Fruit fly (Drosophila melanogaster) whole organism, wandering third instar larva: ENCODE measurements around the gene CG6481.

Source experiments
- CG9705 ChIP-seq: fragments of 200-800 bp; sonication (Bioruptor generic); optimal IDR thresholded peaks from 2 replicates; lab custom pipeline; 2018; ENCODE audit warnings: missing biosample characterization, mild to moderate bottlenecking, missing genetic modification characterization
- GATAd ChIP-seq: sonication (Bioruptor generic); optimal IDR thresholded peaks from 2 replicates; lab custom pipeline; 2016; ENCODE audit warnings: missing biosample characterization, missing genetic modification characterization
- Hr83 ChIP-seq: fragments of 200-300 bp; sonication (Bioruptor generic); optimal IDR thresholded peaks from 2 replicates; lab custom pipeline; 2016; ENCODE audit warnings: missing biosample characterization, mild to moderate bottlenecking, missing genetic modification characterization, moderate library complexity; ENCODE audit not compliant: poor library complexity, severe bottlenecking
- Myc ChIP-seq: fragments of >200 bp; optimal IDR thresholded peaks from 2 replicates; lab custom pipeline; 2017
- OdsH ChIP-seq: fragments of 200-800 bp; sonication (Bioruptor generic); optimal IDR thresholded peaks from 2 replicates; lab custom pipeline; 2016; ENCODE audit warnings: missing biosample characterization, mild to moderate bottlenecking, missing genetic modification characterization
- br ChIP-seq: fragments of 200-800 bp; sonication (Bioruptor generic); optimal IDR thresholded peaks from 2 replicates; lab custom pipeline; 2016; ENCODE audit warnings: missing biosample characterization, missing genetic modification characterization
- dl ChIP-seq, 2 experiments: fragments of 175-275, 200-275 bp in 1 of 2; fragments of 200-275 bp in 1 of 2; sonication (Bioruptor generic); optimal IDR thresholded peaks; lab custom pipeline; 2018; ENCODE audit warnings: mild to moderate bottlenecking in 2 of 2, missing biosample characterization in 2 of 2, missing genetic modification characterization in 2 of 2, moderate library complexity in 2 of 2; ENCODE audit not compliant: partially characterized antibody in 2 of 2, insufficient read depth in 1 of 2
- dmrt93B ChIP-seq: fragments of 200-800 bp; sonication (Bioruptor generic); optimal IDR thresholded peaks from 2 replicates; lab custom pipeline; 2018; ENCODE audit warnings: missing biosample characterization, mild to moderate bottlenecking, missing genetic modification characterization
- psq ChIP-seq: fragments of 200-800 bp; sonication (Bioruptor generic); optimal IDR thresholded peaks from 3 replicates; lab custom pipeline; 2017; ENCODE audit warnings: missing biosample characterization, mild to moderate bottlenecking, missing genetic modification characterization, moderate library complexity
- sv ChIP-seq: fragments of 200-800 bp; sonication (Bioruptor generic); optimal IDR thresholded peaks from 3 replicates; lab custom pipeline; 2016; ENCODE audit warnings: missing biosample characterization, missing genetic modification characterization
- tai ChIP-seq: sonication (Bioruptor generic); optimal IDR thresholded peaks from 2 replicates; lab custom pipeline; 2016; ENCODE audit warnings: missing biosample characterization, missing genetic modification characterization
- usp ChIP-seq: fragments of >200 bp; optimal IDR thresholded peaks from 2 replicates; lab custom pipeline; 2017; ENCODE audit warnings: missing biosample characterization, missing genetic modification characterization

- TF ChIP-seq dmrt93B (GFP tag; lab: Kevin White, UChicago) (no peak), sv (GFP tag; lab: Kevin White, UChicago) (no peak), CG9705 (GFP tag; lab: Kevin White, UChicago) (no peak), tai (GFP tag; lab: Kevin White, UChicago) (no peak), psq (no peak), Myc (lab: Kevin White, UChicago) (no peak), GATAd (no peak), Hr83 (GFP tag; lab: Kevin White, UChicago) (no peak), dl (GFP tag; optimal IDR thresholded peaks at IDR 0.05; lab: Kevin White, UChicago; ENCODE audit: insufficient read depth in 1 of 2, partially characterized antibody in 2 of 2) (no peak), OdsH (GFP tag; lab: Kevin White, UChicago) (no peak), usp (GFP tag; lab: Kevin White, UChicago) (no peak), br (GFP tag; lab: Kevin White, UChicago) (no peak)
These were observed 11.4 kb downstream of the CG6481 start for dm6 chrX:18510884-18511283.
